Worm (Caenorhabditis elegans): ENCODE results near the gene T07G12.3.

T07G12.3 gene

ce11 chrIV:10570065-10570464, 36.3 kb downstream of the T07G12.3 start:
- TF ChIP-seq hmbx-1 (tag; optimal IDR thresholded peaks at IDR 0.05) (no peak), hmg-4 (GFP tag; optimal IDR thresholded peaks at IDR 0.05) (no peak), ceh-36 (tag; optimal IDR thresholded peaks at IDR 0.05) (no peak), tra-4 (tag; optimal IDR thresholded peaks at IDR 0.05) (no peak), ama-1 (optimal IDR thresholded peaks at IDR 0.05) (no peak), B0310.2 (tag; optimal IDR thresholded peaks at IDR 0.05) (no peak), ets-7 (tag; optimal IDR thresholded peaks at IDR 0.05) (no peak), sea-1 (GFP tag; conservative IDR thresholded peaks at IDR 0.05) (no peak), tbx-37 (GFP tag; conservative IDR thresholded peaks at IDR 0.05) (no peak), ceh-13 (GFP tag; optimal IDR thresholded peaks at IDR 0.05) (no peak), tbx-11 (GFP tag; IDR thresholded peaks at IDR 0.05) (no peak), flt-1 (GFP tag; IDR thresholded peaks at IDR 0.05) (no peak), F13C5.2 (tag; optimal IDR thresholded peaks at IDR 0.05) (no peak), pes-1 (GFP tag; IDR thresholded peaks at IDR 0.05) (no peak), scrt-1 (GFP tag; IDR thresholded peaks at IDR 0.05) (no peak), hnd-1 (tag; optimal IDR thresholded peaks at IDR 0.05) (no peak)

- TF ChIP-seq hnd-1 (tag; optimal IDR thresholded peaks at IDR 0.05), result no peak
- no peak for TF ChIP-seq pes-1 (GFP tag; IDR thresholded peaks at IDR 0.05)
- no peak for TF ChIP-seq tbx-37 (GFP tag; conservative IDR thresholded peaks at IDR 0.05)
- TF ChIP-seq scrt-1 (GFP tag; IDR thresholded peaks at IDR 0.05), result no peak
- no peak for TF ChIP-seq ceh-13 (GFP tag; optimal IDR thresholded peaks at IDR 0.05)
- TF ChIP-seq hmbx-1 (tag; optimal IDR thresholded peaks at IDR 0.05), result no peak
- TF ChIP-seq ceh-36 (tag; optimal IDR thresholded peaks at IDR 0.05), result no peak
- no peak for TF ChIP-seq hmg-4 (GFP tag; optimal IDR thresholded peaks at IDR 0.05)
- no peak for TF ChIP-seq flt-1 (GFP tag; IDR thresholded peaks at IDR 0.05)
- TF ChIP-seq F13C5.2 (tag; optimal IDR thresholded peaks at IDR 0.05), result no peak
- TF ChIP-seq ama-1 (optimal IDR thresholded peaks at IDR 0.05), result no peak
- no peak for TF ChIP-seq ets-7 (tag; optimal IDR thresholded peaks at IDR 0.05)
- no peak for TF ChIP-seq aly-1 (tag; optimal IDR thresholded peaks at IDR 0.05)
- no peak for TF ChIP-seq tra-4 (tag; optimal IDR thresholded peaks at IDR 0.05)
- no peak for TF ChIP-seq tbx-11 (GFP tag; IDR thresholded peaks at IDR 0.05)
Measured at ce11 chrIV:10571020-10571419, 37.3 kb downstream of the T07G12.3 start.

ce11 chrIV:10573471-10573870, 39.7 kb downstream of the T07G12.3 start:
- no peak for TF ChIP-seq pes-1 (GFP tag; IDR thresholded peaks at IDR 0.05)

ce11 chrIV:10574471-10574870, 40.7 kb downstream of the T07G12.3 start:
- TF ChIP-seq hmg-4 (GFP tag; optimal IDR thresholded peaks at IDR 0.05) (no peak), F13C5.2 (tag; optimal IDR thresholded peaks at IDR 0.05) (no peak), pes-1 (GFP tag; IDR thresholded peaks at IDR 0.05) (no peak), scrt-1 (GFP tag; IDR thresholded peaks at IDR 0.05) (no peak), tbx-37 (GFP tag; conservative IDR thresholded peaks at IDR 0.05) (no peak), flt-1 (GFP tag; IDR thresholded peaks at IDR 0.05) (no peak), B0310.2 (tag; optimal IDR thresholded peaks at IDR 0.05) (no peak), tbx-11 (GFP tag; IDR thresholded peaks at IDR 0.05) (no peak), ets-7 (tag; optimal IDR thresholded peaks at IDR 0.05) (no peak), hmbx-1 (tag; optimal IDR thresholded peaks at IDR 0.05) (no peak)

- TF ChIP-seq tbx-37 (GFP tag; conservative IDR thresholded peaks at IDR 0.05), result no peak
- TF ChIP-seq ceh-36 (tag; optimal IDR thresholded peaks at IDR 0.05), result no peak
- no peak for TF ChIP-seq flt-1 (GFP tag; IDR thresholded peaks at IDR 0.05)
- no peak for TF ChIP-seq hnd-1 (tag; optimal IDR thresholded peaks at IDR 0.05)
- TF ChIP-seq tra-4 (tag; optimal IDR thresholded peaks at IDR 0.05), result no peak
- TF ChIP-seq sea-1 (GFP tag; conservative IDR thresholded peaks at IDR 0.05), result no peak
- TF ChIP-seq ama-1 (optimal IDR thresholded peaks at IDR 0.05), result no peak
- TF ChIP-seq scrt-1 (GFP tag; IDR thresholded peaks at IDR 0.05), result no peak
- no peak for TF ChIP-seq ets-7 (tag; optimal IDR thresholded peaks at IDR 0.05)
- no peak for TF ChIP-seq B0310.2 (tag; optimal IDR thresholded peaks at IDR 0.05)
- no peak for TF ChIP-seq F13C5.2 (tag; optimal IDR thresholded peaks at IDR 0.05)
- TF ChIP-seq aly-1 (tag; optimal IDR thresholded peaks at IDR 0.05), result no peak
- TF ChIP-seq ceh-13 (GFP tag; optimal IDR thresholded peaks at IDR 0.05), result no peak
Measured at ce11 chrIV:10576050-10576449, 42.3 kb downstream of the T07G12.3 start, which contains the start of gene efn-2. TSS of gene efn-2 (plus strand) at chrIV:10576350.

- TF ChIP-seq tra-4 (tag; optimal IDR thresholded peaks at IDR 0.05) (no peak), ets-7 (tag; optimal IDR thresholded peaks at IDR 0.05) (no peak), F13C5.2 (tag; optimal IDR thresholded peaks at IDR 0.05) (no peak), tbx-11 (GFP tag; IDR thresholded peaks at IDR 0.05) (no peak), B0310.2 (tag; optimal IDR thresholded peaks at IDR 0.05) (no peak), scrt-1 (GFP tag; IDR thresholded peaks at IDR 0.05) (no peak), hmbx-1 (tag; optimal IDR thresholded peaks at IDR 0.05) (no peak), hnd-1 (tag; optimal IDR thresholded peaks at IDR 0.05) (no peak), ceh-36 (tag; optimal IDR thresholded peaks at IDR 0.05) (no peak), ceh-13 (GFP tag; optimal IDR thresholded peaks at IDR 0.05) (no peak), aly-1 (tag; optimal IDR thresholded peaks at IDR 0.05) (no peak), pes-1 (GFP tag; IDR thresholded peaks at IDR 0.05) (no peak), hmg-4 (GFP tag; optimal IDR thresholded peaks at IDR 0.05) (no peak)
Measured at ce11 chrIV:10576624-10577023, 42.9 kb downstream of the T07G12.3 start.

ce11 chrIV:10577600-10577999, 43.9 kb downstream of the T07G12.3 start:
- TF ChIP-seq flt-1 (GFP tag; IDR thresholded peaks at IDR 0.05) (no peak), B0310.2 (tag; optimal IDR thresholded peaks at IDR 0.05) (no peak), tbx-11 (GFP tag; IDR thresholded peaks at IDR 0.05) (no peak), ama-1 (optimal IDR thresholded peaks at IDR 0.05) (no peak), sea-1 (GFP tag; conservative IDR thresholded peaks at IDR 0.05) (no peak), pes-1 (GFP tag; IDR thresholded peaks at IDR 0.05) (no peak), ceh-36 (tag; optimal IDR thresholded peaks at IDR 0.05) (no peak), hmbx-1 (tag; optimal IDR thresholded peaks at IDR 0.05) (no peak), ets-7 (tag; optimal IDR thresholded peaks at IDR 0.05) (no peak), ceh-13 (GFP tag; optimal IDR thresholded peaks at IDR 0.05) (no peak), aly-1 (tag; optimal IDR thresholded peaks at IDR 0.05) (no peak), scrt-1 (GFP tag; IDR thresholded peaks at IDR 0.05) (no peak), hmg-4 (GFP tag; optimal IDR thresholded peaks at IDR 0.05) (no peak), tra-4 (tag; optimal IDR thresholded peaks at IDR 0.05) (no peak), hnd-1 (tag; optimal IDR thresholded peaks at IDR 0.05) (no peak)

- TF ChIP-seq F13C5.2 (tag; optimal IDR thresholded peaks at IDR 0.05) (no peak), ceh-13 (GFP tag; optimal IDR thresholded peaks at IDR 0.05) (no peak), hmg-4 (GFP tag; optimal IDR thresholded peaks at IDR 0.05) (no peak), ama-1 (optimal IDR thresholded peaks at IDR 0.05) (no peak), tbx-11 (GFP tag; IDR thresholded peaks at IDR 0.05) (no peak), scrt-1 (GFP tag; IDR thresholded peaks at IDR 0.05) (no peak), flt-1 (GFP tag; IDR thresholded peaks at IDR 0.05) (no peak), ceh-36 (tag; optimal IDR thresholded peaks at IDR 0.05) (no peak), B0310.2 (tag; optimal IDR thresholded peaks at IDR 0.05) (no peak), hnd-1 (tag; optimal IDR thresholded peaks at IDR 0.05) (no peak), pes-1 (GFP tag; IDR thresholded peaks at IDR 0.05) (no peak), tra-4 (tag; optimal IDR thresholded peaks at IDR 0.05) (no peak), ets-7 (tag; optimal IDR thresholded peaks at IDR 0.05) (no peak), aly-1 (tag; optimal IDR thresholded peaks at IDR 0.05) (no peak)
Measured at ce11 chrIV:10578367-10578766, 44.6 kb downstream of the T07G12.3 start, which contains the start of gene lgc-43. TSS of gene lgc-43 (plus strand) at chrIV:10578667.
